Worm (Caenorhabditis elegans) whole organism, midembryonic: Measurements from ENCODE around the gene str-205.

Experiments
- T22C8.4 ChIP-seq: fragments of 200-800 bp; sonication (Bioruptor generic); IDR thresholded peaks from 2 replicates; pipeline ENCODE4 v1.3.6; 2022; ENCODE audit warnings: missing genetic modification characterization, missing compliant biosample characterization
- cog-1 ChIP-seq: sonication (generic microtip); optimal IDR thresholded peaks from 2 replicates; lab custom pipeline; 2016; ENCODE audit warnings: missing genetic modification characterization, missing compliant biosample characterization
- flt-1 ChIP-seq: fragments of 200-800 bp; sonication (Bioruptor generic); IDR thresholded peaks from 2 replicates; pipeline ENCODE4 v1.3.6; 2022; ENCODE audit warnings: missing genetic modification characterization, missing compliant biosample characterization
- klf-2 ChIP-seq: fragments of 200-800 bp; sonication (Bioruptor generic); conservative IDR thresholded peaks from 2 replicates; pipeline ENCODE4 v1.3.6; 2022; ENCODE audit warnings: missing genetic modification reagents, missing genetic modification characterization, missing compliant biosample characterization
- med-1 ChIP-seq: sonication (generic microtip); optimal IDR thresholded peaks from 2 replicates; lab custom pipeline; 2017; ENCODE audit warnings: missing genetic modification characterization, mild to moderate bottlenecking, missing compliant biosample characterization, antibody characterized with exemption, missing genetic modification reagents; ENCODE audit not compliant: insufficient read depth
- ref-1 ChIP-seq: fragments of 200-800 bp; sonication (Bioruptor generic); conservative IDR thresholded peaks from 2 replicates; pipeline ENCODE4 v1.3.6; 2022; ENCODE audit warnings: missing genetic modification reagents, missing genetic modification characterization, missing compliant biosample characterization
- tab-1 ChIP-seq: fragments of 200-800 bp; sonication (Bioruptor generic); IDR thresholded peaks from 2 replicates; pipeline ENCODE4 v1.3.6; 2022; ENCODE audit warnings: missing genetic modification characterization, missing compliant biosample characterization
- ztf-23 ChIP-seq: fragments of 200-800 bp; sonication (Bioruptor generic); IDR thresholded peaks from 2 replicates; pipeline ENCODE4 v1.3.6; 2022; ENCODE audit warnings: missing genetic modification reagents, missing genetic modification characterization, missing compliant biosample characterization
- ztf-29 ChIP-seq: fragments of 200-800 bp; sonication (Bioruptor generic); IDR thresholded peaks from 2 replicates; pipeline ENCODE4 v1.3.6; 2022; ENCODE audit warnings: missing genetic modification reagents, missing genetic modification characterization, missing compliant biosample characterization

Gene str-205

ce11 chrV:4964671-4965420 is 35.1 kb upstream of the str-205 start:
- TF ChIP-seq tab-1 (GFP tag; lab: Robert Waterston, UW) (no peak), flt-1 (GFP tag; lab: Robert Waterston, UW) (no peak), med-1 (GFP tag; lab: Kevin White, UChicago) (no peak), cog-1 (tag; lab: Kevin White, UChicago) (no peak), ztf-23 (GFP tag; lab: Robert Waterston, UW) (no peak), ztf-29 (GFP tag; lab: Robert Waterston, UW) (no peak), T22C8.4 (GFP tag; lab: Robert Waterston, UW) (no peak), ref-1 (no peak), klf-2 (GFP tag; lab: Robert Waterston, UW) (no peak)

ce11 chrV:4964020-4964635 is 34.4 kb upstream of the str-205 start:
- TF ChIP-seq klf-2 (GFP tag; lab: Robert Waterston, UW) (no peak), T22C8.4 (GFP tag; lab: Robert Waterston, UW) (no peak), cog-1 (tag; lab: Kevin White, UChicago) (peak; percentile 27), tab-1 (GFP tag; lab: Robert Waterston, UW) (0 out of 2 replicates have a peak, but pooled peaks have one; percentile 64)

- TF ChIP-seq ref-1 (no peak), ztf-23 (GFP tag; lab: Robert Waterston, UW) (no peak)
These were observed 33.9 kb upstream of the str-205 start for ce11 chrV:4963606-4964005.

DNA sequence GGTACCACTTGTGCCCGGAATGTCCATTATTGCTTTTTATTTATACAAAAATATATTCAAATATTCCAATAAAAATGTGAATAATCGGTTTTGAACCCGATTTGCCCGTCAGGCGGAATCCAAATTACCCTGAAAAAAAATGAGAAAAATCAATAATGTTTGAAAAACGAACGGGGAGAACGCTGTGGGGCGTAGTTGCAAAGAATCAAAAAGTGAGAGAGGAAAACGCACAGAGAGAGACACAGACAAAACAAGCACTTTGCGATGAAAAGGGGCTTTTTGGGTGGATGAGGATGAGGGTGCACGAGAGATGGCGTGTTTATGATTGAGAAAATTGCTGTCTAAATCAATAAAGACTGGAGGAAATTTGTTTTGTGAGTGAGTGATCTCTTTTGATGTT is 33.2 kb upstream of the str-205 start, which contains the start of gene tam-1:
Gene tam-1, minus strand, starts transcription at position 135 of the 400 bp plus-strand sequence.
- TF ChIP-seq klf-2 (GFP tag; lab: Robert Waterston, UW) (no peak), T22C8.4 (GFP tag; lab: Robert Waterston, UW) (peak; percentile 50; the same call in 1 of the 2 replicates), ztf-29 (GFP tag; lab: Robert Waterston, UW) (0 out of 2 replicates have a peak, but pooled peaks have one; percentile 9)

DNA sequence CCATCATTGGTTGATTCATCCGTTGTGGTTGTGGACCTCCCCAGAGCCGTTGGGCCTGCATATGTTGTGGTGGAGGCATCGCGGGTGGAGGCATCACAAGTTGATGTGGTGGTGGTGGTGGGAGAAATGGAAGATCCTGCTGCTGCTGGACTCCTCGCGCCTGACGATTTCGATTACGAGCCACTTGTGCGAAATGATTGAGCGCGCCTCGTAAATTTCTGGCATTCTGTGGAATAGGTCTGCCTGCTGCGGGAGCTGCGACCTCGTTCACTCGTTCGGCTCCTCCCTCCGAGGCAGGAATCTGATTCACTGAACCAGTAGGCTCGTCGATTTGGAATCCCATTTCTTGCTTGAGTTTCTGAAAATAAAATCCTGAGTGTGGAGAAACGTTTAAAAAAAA is 30.9 kb upstream of the str-205 start:
- TF ChIP-seq klf-2 (GFP tag; lab: Robert Waterston, UW), result 0 out of 2 replicates have a peak, but pooled peaks have one; percentile 22
- TF ChIP-seq cog-1 (tag; lab: Kevin White, UChicago), result no peak

ce11 chrV:4957619-4958018 is 27.9 kb upstream of the str-205 start:
- TF ChIP-seq tab-1 (GFP tag; lab: Robert Waterston, UW) (no peak), ref-1 (no peak), ztf-29 (GFP tag; lab: Robert Waterston, UW) (no peak), ztf-23 (GFP tag; lab: Robert Waterston, UW) (no peak), klf-2 (GFP tag; lab: Robert Waterston, UW) (no peak), flt-1 (GFP tag; lab: Robert Waterston, UW) (no peak), med-1 (GFP tag; lab: Kevin White, UChicago) (no peak), cog-1 (tag; lab: Kevin White, UChicago) (no peak), T22C8.4 (GFP tag; lab: Robert Waterston, UW) (no peak)

DNA sequence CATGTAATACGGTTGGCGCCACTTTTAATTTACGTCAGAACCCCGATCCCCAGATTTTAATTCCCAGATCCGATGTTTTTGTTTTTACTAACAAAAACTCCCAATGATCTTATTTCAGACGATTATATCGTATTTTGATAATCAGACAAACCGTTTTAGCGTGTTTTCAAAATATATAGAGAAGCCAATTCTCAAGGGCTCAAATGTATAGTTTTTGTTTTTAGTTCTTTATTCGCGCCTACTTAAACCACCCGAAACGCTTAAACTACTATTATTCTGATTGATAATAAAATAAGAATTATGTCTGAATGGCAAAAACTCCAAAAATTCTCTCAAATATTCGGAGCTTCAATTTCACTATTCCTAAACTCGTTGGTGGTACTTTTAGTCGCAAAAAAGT is 26.8 kb upstream of the str-205 start, which contains the start of gene str-208:
Gene str-208, plus strand, starts transcription at position 301 of the 400 bp plus-strand sequence.
- no peak for TF ChIP-seq tab-1 (GFP tag; lab: Robert Waterston, UW)
- TF ChIP-seq med-1 (GFP tag; lab: Kevin White, UChicago), result no peak
- TF ChIP-seq klf-2 (GFP tag; lab: Robert Waterston, UW), result no peak
- no peak for TF ChIP-seq T22C8.4 (GFP tag; lab: Robert Waterston, UW)
- no peak for TF ChIP-seq ztf-23 (GFP tag; lab: Robert Waterston, UW)
- no peak for TF ChIP-seq ref-1
- TF ChIP-seq ztf-29 (GFP tag; lab: Robert Waterston, UW), result no peak

ce11 chrV:4951434-4951833 is 21.7 kb upstream of the str-205 start, which contains the start of gene str-207:
Gene str-207, plus strand, starts transcription at chrV:4951734.
- TF ChIP-seq T22C8.4 (GFP tag; lab: Robert Waterston, UW) (no peak), ztf-23 (GFP tag; lab: Robert Waterston, UW) (no peak), cog-1 (tag; lab: Kevin White, UChicago) (no peak), flt-1 (GFP tag; lab: Robert Waterston, UW) (no peak), klf-2 (GFP tag; lab: Robert Waterston, UW) (no peak), med-1 (GFP tag; lab: Kevin White, UChicago) (no peak), ztf-29 (GFP tag; lab: Robert Waterston, UW) (no peak), ref-1 (no peak), tab-1 (GFP tag; lab: Robert Waterston, UW) (no peak)

DNA sequence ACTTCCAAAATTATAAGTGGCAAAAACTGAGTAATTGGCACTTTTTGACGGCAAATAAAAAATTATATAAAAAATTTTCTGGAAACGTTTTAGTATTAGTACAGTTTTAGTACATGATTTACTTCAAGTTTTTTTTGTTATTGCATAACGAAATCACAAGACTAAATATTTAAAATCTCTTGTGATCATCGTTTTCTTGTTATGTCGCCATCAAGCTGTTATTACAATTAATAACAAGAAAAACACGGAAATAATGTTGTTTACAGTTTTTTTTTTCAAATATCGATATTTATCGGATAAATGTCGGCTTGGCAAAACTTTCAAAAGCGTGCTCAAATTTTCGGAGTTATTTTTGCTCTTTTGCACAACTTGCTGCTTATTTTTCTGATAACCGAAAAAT is 18.9 kb upstream of the str-205 start, which contains the start of gene str-209:
Gene str-209, plus strand, starts transcription at position 301 of the 400 bp plus-strand sequence.
- TF ChIP-seq klf-2 (GFP tag; lab: Robert Waterston, UW), result no peak
- TF ChIP-seq cog-1 (tag; lab: Kevin White, UChicago), result no peak
- TF ChIP-seq T22C8.4 (GFP tag; lab: Robert Waterston, UW), result no peak
- no peak for TF ChIP-seq ztf-29 (GFP tag; lab: Robert Waterston, UW)
- TF ChIP-seq ref-1, result no peak

ce11 chrV:4944219-4944618 is 14.5 kb upstream of the str-205 start, which contains the start of gene str-211:
Gene str-211, minus strand, starts transcription at chrV:4944319.
- TF ChIP-seq ref-1 (no peak), flt-1 (GFP tag; lab: Robert Waterston, UW) (no peak), med-1 (GFP tag; lab: Kevin White, UChicago) (no peak), cog-1 (tag; lab: Kevin White, UChicago) (no peak), T22C8.4 (GFP tag; lab: Robert Waterston, UW) (no peak), tab-1 (GFP tag; lab: Robert Waterston, UW) (no peak), ztf-29 (GFP tag; lab: Robert Waterston, UW) (no peak), ztf-23 (GFP tag; lab: Robert Waterston, UW) (no peak), klf-2 (GFP tag; lab: Robert Waterston, UW) (no peak)
